Fruit fly (Drosophila melanogaster) whole organism, wandering third instar larva: ENCODE data around the gene Naa15-16.
A peak's percentile ranks its signal among the peaks of the same experiment; 100 is the strongest.

Experiments
- CG32264 ChIP-seq: fragments of 200-800 bp; sonication (Bioruptor generic); optimal IDR thresholded peaks from 2 replicates; lab custom pipeline; 2016; ENCODE audit warnings: missing biosample characterization, missing genetic modification characterization
- CG9705 ChIP-seq: fragments of 200-800 bp; sonication (Bioruptor generic); optimal IDR thresholded peaks from 2 replicates; lab custom pipeline; 2018; ENCODE audit warnings: missing biosample characterization, mild to moderate bottlenecking, missing genetic modification characterization
- Dfd ChIP-seq: fragments of >200 bp; optimal IDR thresholded peaks from 2 replicates; lab custom pipeline; 2017; ENCODE audit warnings: missing biosample characterization, missing genetic modification characterization
- HLH106 ChIP-seq: fragments of 200-800 bp; optimal IDR thresholded peaks from 3 replicates; lab custom pipeline; 2019; ENCODE audit warnings: missing biosample characterization, mild to moderate bottlenecking, missing genetic modification characterization, moderate library complexity
- Hnf4 ChIP-seq: fragments of 200-800 bp; sonication (Bioruptor generic); optimal IDR thresholded peaks from 2 replicates; lab custom pipeline; 2016; ENCODE audit warnings: missing biosample characterization, mild to moderate bottlenecking, missing genetic modification characterization
- Hr78 ChIP-seq: fragments of >200 bp; optimal IDR thresholded peaks from 2 replicates; lab custom pipeline; 2017; ENCODE audit warnings: missing biosample characterization, missing genetic modification characterization
- Hr83 ChIP-seq: fragments of 200-300 bp; sonication (Bioruptor generic); optimal IDR thresholded peaks from 2 replicates; lab custom pipeline; 2016; ENCODE audit warnings: missing biosample characterization, mild to moderate bottlenecking, missing genetic modification characterization, moderate library complexity; ENCODE audit not compliant: poor library complexity, severe bottlenecking
- Mio ChIP-seq: sonication (Bioruptor generic); optimal IDR thresholded peaks from 2 replicates; lab custom pipeline; 2016; ENCODE audit warnings: missing biosample characterization, missing genetic modification characterization
- Myc ChIP-seq: fragments of >200 bp; optimal IDR thresholded peaks from 2 replicates; lab custom pipeline; 2017
- N ChIP-seq: fragments of >200 bp; optimal IDR thresholded peaks from 2 replicates; lab custom pipeline; 2018; ENCODE audit warnings: missing biosample characterization, missing external identifiers, missing genetic modification characterization
- OdsH ChIP-seq: fragments of 200-800 bp; sonication (Bioruptor generic); optimal IDR thresholded peaks from 2 replicates; lab custom pipeline; 2016; ENCODE audit warnings: missing biosample characterization, mild to moderate bottlenecking, missing genetic modification characterization
- Rel ChIP-seq, 2 experiments: fragments of 200-800 bp; sonication (Bioruptor generic) in 1 of 2; optimal IDR thresholded peaks; 2 replicates in 1 of 2; 3 replicates in 1 of 2; lab custom pipeline; 2016 to 2019; ENCODE audit warnings: mild to moderate bottlenecking in 2 of 2, missing biosample characterization in 2 of 2, missing genetic modification characterization in 2 of 2, moderate library complexity in 1 of 2
- Sp1 ChIP-seq: fragments of 200-800 bp; sonication (Bioruptor generic); optimal IDR thresholded peaks from 3 replicates; lab custom pipeline; 2019; ENCODE audit warnings: missing biosample characterization, mild to moderate bottlenecking, missing genetic modification characterization, moderate library complexity
- Vsx2 ChIP-seq: fragments of 200-300, 225-300 bp; sonication (Bioruptor generic); optimal IDR thresholded peaks from 2 replicates; lab custom pipeline; 2018; ENCODE audit warnings: missing biosample characterization, missing genetic modification characterization; ENCODE audit not compliant: partially characterized antibody
- brk ChIP-seq: fragments of 200-800 bp; sonication (Bioruptor generic); optimal IDR thresholded peaks from 2 replicates; lab custom pipeline; 2016; ENCODE audit warnings: missing biosample characterization, mild to moderate bottlenecking, missing genetic modification characterization
- dl ChIP-seq, 2 experiments: fragments of 175-275, 200-275 bp in 1 of 2; fragments of 200-275 bp in 1 of 2; sonication (Bioruptor generic); optimal IDR thresholded peaks; lab custom pipeline; 2018; ENCODE audit warnings: mild to moderate bottlenecking in 2 of 2, missing biosample characterization in 2 of 2, missing genetic modification characterization in 2 of 2, moderate library complexity in 2 of 2; ENCODE audit not compliant: partially characterized antibody in 2 of 2, insufficient read depth in 1 of 2
- dmrt93B ChIP-seq: fragments of 200-800 bp; sonication (Bioruptor generic); optimal IDR thresholded peaks from 2 replicates; lab custom pipeline; 2018; ENCODE audit warnings: missing biosample characterization, mild to moderate bottlenecking, missing genetic modification characterization
- dsf ChIP-seq: sonication (Bioruptor generic); optimal IDR thresholded peaks from 2 replicates; lab custom pipeline; 2016; ENCODE audit warnings: missing biosample characterization, missing genetic modification characterization, borderline replicate concordance
- ey ChIP-seq: fragments of 200-800 bp; sonication (Bioruptor generic); optimal IDR thresholded peaks from 2 replicates; lab custom pipeline; 2016; ENCODE audit warnings: missing biosample characterization, missing genetic modification characterization
- foxo ChIP-seq, 2 experiments: fragments of 200-800 bp; sonication (Bioruptor generic); optimal IDR thresholded peaks; 2 replicates in 1 of 2; 3 replicates in 1 of 2; lab custom pipeline; 2016 to 2017; ENCODE audit warnings: missing biosample characterization in 2 of 2, missing genetic modification characterization in 2 of 2
- jim ChIP-seq: fragments of 175-275, 200-325 bp; sonication (Bioruptor generic); optimal IDR thresholded peaks from 2 replicates; lab custom pipeline; 2016; ENCODE audit warnings: missing biosample characterization, mild to moderate bottlenecking, missing genetic modification characterization
- pan ChIP-seq: fragments of >200 bp; optimal IDR thresholded peaks from 2 replicates; lab custom pipeline; 2017
- psq ChIP-seq: fragments of 200-800 bp; sonication (Bioruptor generic); optimal IDR thresholded peaks from 3 replicates; lab custom pipeline; 2017; ENCODE audit warnings: missing biosample characterization, mild to moderate bottlenecking, missing genetic modification characterization, moderate library complexity
- rgr ChIP-seq: fragments of 200-800 bp; sonication (Bioruptor generic); optimal IDR thresholded peaks from 3 replicates; lab custom pipeline; 2016; ENCODE audit warnings: missing biosample characterization, mild to moderate bottlenecking, missing genetic modification characterization
- sv ChIP-seq: fragments of 200-800 bp; sonication (Bioruptor generic); optimal IDR thresholded peaks from 3 replicates; lab custom pipeline; 2016; ENCODE audit warnings: missing biosample characterization, missing genetic modification characterization
- tai ChIP-seq: sonication (Bioruptor generic); optimal IDR thresholded peaks from 2 replicates; lab custom pipeline; 2016; ENCODE audit warnings: missing biosample characterization, missing genetic modification characterization
- usp ChIP-seq: fragments of >200 bp; optimal IDR thresholded peaks from 2 replicates; lab custom pipeline; 2017; ENCODE audit warnings: missing biosample characterization, missing genetic modification characterization
- woc ChIP-seq: sonication (Bioruptor generic); optimal IDR thresholded peaks from 2 replicates; lab custom pipeline; 2016; ENCODE audit warnings: missing biosample characterization, mild to moderate bottlenecking, missing genetic modification characterization

Gene Naa15-16

DNA sequence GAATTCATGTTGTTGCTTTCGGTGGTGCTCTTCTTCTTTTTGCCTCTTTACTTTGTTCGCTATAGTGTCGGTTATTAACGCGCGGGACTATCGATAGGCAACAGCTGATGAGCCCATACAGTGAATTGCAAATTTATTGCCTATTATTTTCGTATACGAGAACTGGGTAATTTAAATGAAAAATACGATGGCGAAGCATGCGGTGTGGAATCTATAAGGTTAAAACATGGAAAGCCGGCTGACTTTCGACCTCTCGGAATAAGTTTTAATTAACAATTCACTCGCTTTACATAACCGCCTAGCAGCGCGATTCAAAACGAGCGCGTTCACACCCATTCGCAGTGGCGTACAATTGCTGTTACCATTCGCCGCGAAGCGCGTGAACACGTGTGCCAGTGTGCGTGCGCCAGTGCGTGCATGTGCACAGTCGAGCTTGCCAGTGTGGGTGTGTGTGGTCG, at the start of gene Naa15-16, which contains the start of gene mRpS14:
Gene Naa15-16 (plus strand): TSS at position 116 of the 458 bp plus-strand sequence.
Gene mRpS14 (minus strand): TSS at position 370 of the 458 bp plus-strand sequence.
- peak; percentile 57 for TF ChIP-seq Myc (lab: Kevin White, UChicago)
- TF ChIP-seq dsf (GFP tag; lab: Kevin White, UChicago): no peak
- no peak for TF ChIP-seq CG9705 (GFP tag; lab: Kevin White, UChicago)
- peak; percentile 19 for TF ChIP-seq Sp1 (GFP tag; lab: Kevin White, UChicago)

- no peak for TF ChIP-seq Hr78 (GFP tag; lab: Kevin White, UChicago)
- no peak for TF ChIP-seq CG9705 (GFP tag; lab: Kevin White, UChicago)
- TF ChIP-seq brk: no peak
- no peak for TF ChIP-seq Mio (GFP tag; lab: Kevin White, UChicago)
- TF ChIP-seq jim (GFP tag; lab: Kevin White, UChicago): no peak
- no peak for TF ChIP-seq psq (GFP tag; lab: Kevin White, UChicago)
- no peak for TF ChIP-seq rgr (GFP tag; lab: Kevin White, UChicago)
- no peak for TF ChIP-seq dsf (GFP tag; lab: Kevin White, UChicago)
- no peak for TF ChIP-seq Myc (lab: Kevin White, UChicago)
- TF ChIP-seq HLH106 (tag; lab: Kevin White, UChicago): no peak
- no peak for TF ChIP-seq dmrt93B
These were observed 46.0 kb upstream of the Naa15-16 start for dm6 chrX:19433766-19434165.

DNA sequence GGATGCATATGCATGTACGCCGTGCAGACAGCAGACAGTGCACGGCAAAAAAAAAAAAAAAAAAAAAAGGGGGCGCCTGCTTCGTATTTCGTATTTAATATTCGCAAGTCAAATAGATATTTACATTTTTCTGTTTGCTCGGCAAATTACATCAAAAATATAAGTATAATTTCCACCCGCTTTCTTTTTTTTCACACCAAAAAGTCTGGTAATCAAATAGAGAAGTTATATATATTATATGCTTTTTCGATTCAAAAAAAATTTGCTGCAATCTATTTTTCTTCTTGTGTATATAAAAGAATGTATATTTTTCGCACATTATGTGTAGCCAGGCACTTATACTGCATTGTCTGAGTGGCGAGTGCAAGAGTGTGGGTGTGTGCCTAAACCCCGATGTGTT, 31.5 kb upstream of the Naa15-16 start:
- TF ChIP-seq Hr83 (GFP tag; lab: Kevin White, UChicago) (no peak), pan (lab: Kevin White, UChicago) (no peak), dsf (GFP tag; lab: Kevin White, UChicago) (no peak), CG32264 (GFP tag; lab: Kevin White, UChicago) (no peak), jim (GFP tag; lab: Kevin White, UChicago) (no peak), Dfd (GFP tag; lab: Kevin White, UChicago) (no peak), sv (GFP tag; lab: Kevin White, UChicago) (no peak)

- no peak for TF ChIP-seq psq (GFP tag; lab: Kevin White, UChicago)
- TF ChIP-seq Hnf4 (GFP tag; lab: Kevin White, UChicago): no peak
- TF ChIP-seq HLH106 (tag; lab: Kevin White, UChicago): peak; percentile 1
- no peak for TF ChIP-seq jim (GFP tag; lab: Kevin White, UChicago)
- TF ChIP-seq foxo (GFP tag; optimal IDR thresholded peaks at IDR 0.05; lab: Kevin White, UChicago): peak in 1 of 2 experiments; percentile 12
These were observed 26.6 kb upstream of the Naa15-16 start for dm6 chrX:19453138-19453537.

dm6 chrX:19461630-19462029, 18.2 kb upstream of the Naa15-16 start:
- TF ChIP-seq psq (GFP tag; lab: Kevin White, UChicago) (no peak), foxo (GFP tag; optimal IDR thresholded peaks at IDR 0.05; lab: Kevin White, UChicago) (no peak), rgr (GFP tag; lab: Kevin White, UChicago) (no peak), Vsx2 (no peak), pan (lab: Kevin White, UChicago) (no peak), CG9705 (GFP tag; lab: Kevin White, UChicago) (no peak), woc (GFP tag; lab: Kevin White, UChicago) (no peak), tai (GFP tag; lab: Kevin White, UChicago) (no peak), N (GFP tag; lab: Kevin White, UChicago) (no peak), usp (GFP tag; lab: Kevin White, UChicago) (no peak), Hnf4 (GFP tag; lab: Kevin White, UChicago) (no peak), CG32264 (GFP tag; lab: Kevin White, UChicago) (no peak), jim (GFP tag; lab: Kevin White, UChicago) (no peak), OdsH (no peak), Rel (GFP tag; optimal IDR thresholded peaks at IDR 0.05; lab: Kevin White, UChicago) (no peak), Rel (tag; optimal IDR thresholded peaks at IDR 0.05; lab: Kevin White, UChicago) (no peak), ey (GFP tag; lab: Kevin White, UChicago) (no peak), Myc (lab: Kevin White, UChicago) (no peak), dsf (GFP tag; lab: Kevin White, UChicago) (no peak), brk (no peak), dl (GFP tag; optimal IDR thresholded peaks at IDR 0.05; lab: Kevin White, UChicago; ENCODE audit: insufficient read depth in 1 of 2, partially characterized antibody in 2 of 2) (no peak)
